Fruit fly (Drosophila melanogaster) whole organism, wandering third instar larva: ENCODE results near the gene Mur29B.
A peak's percentile ranks its signal among the peaks of the same experiment; 100 is the strongest.

Source experiments
- CG32264 ChIP-seq: fragments of 200-800 bp; sonication (Bioruptor generic); optimal IDR thresholded peaks from 2 replicates; lab custom pipeline; 2016; ENCODE audit warnings: missing biosample characterization, missing genetic modification characterization
- CG9705 ChIP-seq: fragments of 200-800 bp; sonication (Bioruptor generic); optimal IDR thresholded peaks from 2 replicates; lab custom pipeline; 2018; ENCODE audit warnings: missing biosample characterization, mild to moderate bottlenecking, missing genetic modification characterization
- CrebA ChIP-seq: fragments of 200-800 bp; sonication (Bioruptor generic); optimal IDR thresholded peaks from 2 replicates; lab custom pipeline; 2016; ENCODE audit warnings: missing biosample characterization, mild to moderate bottlenecking, missing genetic modification characterization, borderline replicate concordance
- Dfd ChIP-seq: fragments of >200 bp; optimal IDR thresholded peaks from 2 replicates; lab custom pipeline; 2017; ENCODE audit warnings: missing biosample characterization, missing genetic modification characterization
- Dif ChIP-seq: fragments of 200-275, 200-300 bp; sonication (Bioruptor generic); optimal IDR thresholded peaks from 2 replicates; lab custom pipeline; 2018; ENCODE audit warnings: missing biosample characterization, missing genetic modification characterization; ENCODE audit not compliant: partially characterized antibody
- GATAd ChIP-seq: sonication (Bioruptor generic); optimal IDR thresholded peaks from 2 replicates; lab custom pipeline; 2016; ENCODE audit warnings: missing biosample characterization, missing genetic modification characterization
- HLH106 ChIP-seq: fragments of 200-800 bp; optimal IDR thresholded peaks from 3 replicates; lab custom pipeline; 2019; ENCODE audit warnings: missing biosample characterization, mild to moderate bottlenecking, missing genetic modification characterization, moderate library complexity
- Hnf4 ChIP-seq: fragments of 200-800 bp; sonication (Bioruptor generic); optimal IDR thresholded peaks from 2 replicates; lab custom pipeline; 2016; ENCODE audit warnings: missing biosample characterization, mild to moderate bottlenecking, missing genetic modification characterization
- Hr78 ChIP-seq: fragments of >200 bp; optimal IDR thresholded peaks from 2 replicates; lab custom pipeline; 2017; ENCODE audit warnings: missing biosample characterization, missing genetic modification characterization
- Hr83 ChIP-seq: fragments of 200-300 bp; sonication (Bioruptor generic); optimal IDR thresholded peaks from 2 replicates; lab custom pipeline; 2016; ENCODE audit warnings: missing biosample characterization, mild to moderate bottlenecking, missing genetic modification characterization, moderate library complexity; ENCODE audit not compliant: poor library complexity, severe bottlenecking
- Jra ChIP-seq: sonication (Bioruptor generic); optimal IDR thresholded peaks from 2 replicates; lab custom pipeline; 2016; ENCODE audit warnings: missing biosample characterization, missing genetic modification characterization
- Mio ChIP-seq: sonication (Bioruptor generic); optimal IDR thresholded peaks from 2 replicates; lab custom pipeline; 2016; ENCODE audit warnings: missing biosample characterization, missing genetic modification characterization
- Myc ChIP-seq: fragments of >200 bp; optimal IDR thresholded peaks from 2 replicates; lab custom pipeline; 2017
- N ChIP-seq: fragments of >200 bp; optimal IDR thresholded peaks from 2 replicates; lab custom pipeline; 2018; ENCODE audit warnings: missing biosample characterization, missing external identifiers, missing genetic modification characterization
- OdsH ChIP-seq: fragments of 200-800 bp; sonication (Bioruptor generic); optimal IDR thresholded peaks from 2 replicates; lab custom pipeline; 2016; ENCODE audit warnings: missing biosample characterization, mild to moderate bottlenecking, missing genetic modification characterization
- Rel ChIP-seq, 2 experiments: fragments of 200-800 bp; sonication (Bioruptor generic) in 1 of 2; optimal IDR thresholded peaks; 2 replicates in 1 of 2; 3 replicates in 1 of 2; lab custom pipeline; 2016 to 2019; ENCODE audit warnings: mild to moderate bottlenecking in 2 of 2, missing biosample characterization in 2 of 2, missing genetic modification characterization in 2 of 2, moderate library complexity in 1 of 2
- Sp1 ChIP-seq: fragments of 200-800 bp; sonication (Bioruptor generic); optimal IDR thresholded peaks from 3 replicates; lab custom pipeline; 2019; ENCODE audit warnings: missing biosample characterization, mild to moderate bottlenecking, missing genetic modification characterization, moderate library complexity
- Vsx2 ChIP-seq: fragments of 200-300, 225-300 bp; sonication (Bioruptor generic); optimal IDR thresholded peaks from 2 replicates; lab custom pipeline; 2018; ENCODE audit warnings: missing biosample characterization, missing genetic modification characterization; ENCODE audit not compliant: partially characterized antibody
- br ChIP-seq: fragments of 200-800 bp; sonication (Bioruptor generic); optimal IDR thresholded peaks from 2 replicates; lab custom pipeline; 2016; ENCODE audit warnings: missing biosample characterization, missing genetic modification characterization
- brk ChIP-seq: fragments of 200-800 bp; sonication (Bioruptor generic); optimal IDR thresholded peaks from 2 replicates; lab custom pipeline; 2016; ENCODE audit warnings: missing biosample characterization, mild to moderate bottlenecking, missing genetic modification characterization
- dl ChIP-seq, 2 experiments: fragments of 175-275, 200-275 bp in 1 of 2; fragments of 200-275 bp in 1 of 2; sonication (Bioruptor generic); optimal IDR thresholded peaks; lab custom pipeline; 2018; ENCODE audit warnings: mild to moderate bottlenecking in 2 of 2, missing biosample characterization in 2 of 2, missing genetic modification characterization in 2 of 2, moderate library complexity in 2 of 2; ENCODE audit not compliant: partially characterized antibody in 2 of 2, insufficient read depth in 1 of 2
- dmrt93B ChIP-seq: fragments of 200-800 bp; sonication (Bioruptor generic); optimal IDR thresholded peaks from 2 replicates; lab custom pipeline; 2018; ENCODE audit warnings: missing biosample characterization, mild to moderate bottlenecking, missing genetic modification characterization
- dsf ChIP-seq: sonication (Bioruptor generic); optimal IDR thresholded peaks from 2 replicates; lab custom pipeline; 2016; ENCODE audit warnings: missing biosample characterization, missing genetic modification characterization, borderline replicate concordance
- ey ChIP-seq: fragments of 200-800 bp; sonication (Bioruptor generic); optimal IDR thresholded peaks from 2 replicates; lab custom pipeline; 2016; ENCODE audit warnings: missing biosample characterization, missing genetic modification characterization
- foxo ChIP-seq, 2 experiments: fragments of 200-800 bp; sonication (Bioruptor generic); optimal IDR thresholded peaks; 2 replicates in 1 of 2; 3 replicates in 1 of 2; lab custom pipeline; 2016 to 2017; ENCODE audit warnings: missing biosample characterization in 2 of 2, missing genetic modification characterization in 2 of 2
- fru ChIP-seq: fragments of 200-800 bp; sonication (Bioruptor generic); optimal IDR thresholded peaks from 3 replicates; lab custom pipeline; 2016; ENCODE audit warnings: missing biosample characterization, mild to moderate bottlenecking, missing genetic modification characterization
- h ChIP-seq: fragments of 200-800 bp; sonication (Bioruptor generic); optimal IDR thresholded peaks from 3 replicates; lab custom pipeline; 2016; ENCODE audit warnings: missing biosample characterization, mild to moderate bottlenecking, missing genetic modification characterization
- jim ChIP-seq: fragments of 175-275, 200-325 bp; sonication (Bioruptor generic); optimal IDR thresholded peaks from 2 replicates; lab custom pipeline; 2016; ENCODE audit warnings: missing biosample characterization, mild to moderate bottlenecking, missing genetic modification characterization
- pan ChIP-seq: fragments of >200 bp; optimal IDR thresholded peaks from 2 replicates; lab custom pipeline; 2017
- psq ChIP-seq: fragments of 200-800 bp; sonication (Bioruptor generic); optimal IDR thresholded peaks from 3 replicates; lab custom pipeline; 2017; ENCODE audit warnings: missing biosample characterization, mild to moderate bottlenecking, missing genetic modification characterization, moderate library complexity
- rgr ChIP-seq: fragments of 200-800 bp; sonication (Bioruptor generic); optimal IDR thresholded peaks from 3 replicates; lab custom pipeline; 2016; ENCODE audit warnings: missing biosample characterization, mild to moderate bottlenecking, missing genetic modification characterization
- sage ChIP-seq: fragments of 200-800 bp; sonication (Bioruptor generic); optimal IDR thresholded peaks from 2 replicates; lab custom pipeline; 2016; ENCODE audit warnings: missing biosample characterization, mild to moderate bottlenecking, missing genetic modification characterization
- sv ChIP-seq: fragments of 200-800 bp; sonication (Bioruptor generic); optimal IDR thresholded peaks from 3 replicates; lab custom pipeline; 2016; ENCODE audit warnings: missing biosample characterization, missing genetic modification characterization
- tai ChIP-seq: sonication (Bioruptor generic); optimal IDR thresholded peaks from 2 replicates; lab custom pipeline; 2016; ENCODE audit warnings: missing biosample characterization, missing genetic modification characterization
- usp ChIP-seq: fragments of >200 bp; optimal IDR thresholded peaks from 2 replicates; lab custom pipeline; 2017; ENCODE audit warnings: missing biosample characterization, missing genetic modification characterization
- woc ChIP-seq: sonication (Bioruptor generic); optimal IDR thresholded peaks from 2 replicates; lab custom pipeline; 2016; ENCODE audit warnings: missing biosample characterization, mild to moderate bottlenecking, missing genetic modification characterization

Gene Mur29B

DNA sequence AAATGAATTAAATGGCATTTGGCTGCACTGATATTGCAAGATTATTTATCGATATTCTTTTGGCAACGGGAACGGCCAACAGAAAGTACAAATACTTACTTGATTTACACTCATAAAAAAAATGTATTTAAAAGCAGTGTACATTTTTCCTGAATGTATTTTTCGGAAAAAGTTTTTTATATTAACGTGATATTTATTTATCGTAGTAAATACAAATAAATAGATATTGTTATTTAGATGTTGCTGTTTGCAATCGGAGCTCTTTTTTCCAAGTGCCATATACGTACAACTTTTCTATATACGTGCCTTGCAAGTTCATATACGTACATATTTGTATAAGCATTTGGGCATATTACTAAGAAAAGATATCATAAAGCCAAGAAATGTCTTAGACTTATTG, 654 bp upstream of the Mur29B start:
- peak in 1 of 2 experiments; percentile 71 for TF ChIP-seq foxo (GFP tag; optimal IDR thresholded peaks at IDR 0.05; lab: Kevin White, UChicago)
- no peak for TF ChIP-seq Vsx2 (GFP tag; lab: Kevin White, UChicago)
- TF ChIP-seq fru (GFP tag; lab: Kevin White, UChicago): peak; percentile 29
- no peak for TF ChIP-seq dsf
- TF ChIP-seq tai (GFP tag; lab: Kevin White, UChicago): no peak
- TF ChIP-seq CG32264 (GFP tag; lab: Kevin White, UChicago): no peak
- TF ChIP-seq CrebA (GFP tag; lab: Kevin White, UChicago): no peak
- no peak for TF ChIP-seq Dfd (GFP tag; lab: Kevin White, UChicago)
- no peak for TF ChIP-seq Hr83 (GFP tag; lab: Kevin White, UChicago)
- no peak for TF ChIP-seq Myc (lab: Kevin White, UChicago)
- TF ChIP-seq HLH106 (tag; lab: Kevin White, UChicago): peak; percentile 60
- TF ChIP-seq psq (GFP tag; lab: Kevin White, UChicago): peak; percentile 36
- no peak for TF ChIP-seq Jra (GFP tag; lab: Kevin White, UChicago)
- TF ChIP-seq pan: no peak
- TF ChIP-seq Dif: no peak
- TF ChIP-seq dmrt93B (GFP tag; lab: Kevin White, UChicago): peak; percentile 5
- TF ChIP-seq jim (GFP tag; lab: Kevin White, UChicago): no peak
- no peak for TF ChIP-seq Hnf4 (GFP tag; lab: Kevin White, UChicago)
- no peak for TF ChIP-seq Sp1 (GFP tag; lab: Kevin White, UChicago)
- peak; percentile 26 for TF ChIP-seq OdsH (GFP tag; lab: Kevin White, UChicago)
- TF ChIP-seq Hr78 (GFP tag; lab: Kevin White, UChicago): no peak
- no peak for TF ChIP-seq sage
- no peak for TF ChIP-seq br (GFP tag; lab: Kevin White, UChicago)
- peak; percentile 44 for TF ChIP-seq rgr (GFP tag; lab: Kevin White, UChicago)
- TF ChIP-seq h: peak; percentile 65
- TF ChIP-seq, all 38 proteins: peak for 8

DNA sequence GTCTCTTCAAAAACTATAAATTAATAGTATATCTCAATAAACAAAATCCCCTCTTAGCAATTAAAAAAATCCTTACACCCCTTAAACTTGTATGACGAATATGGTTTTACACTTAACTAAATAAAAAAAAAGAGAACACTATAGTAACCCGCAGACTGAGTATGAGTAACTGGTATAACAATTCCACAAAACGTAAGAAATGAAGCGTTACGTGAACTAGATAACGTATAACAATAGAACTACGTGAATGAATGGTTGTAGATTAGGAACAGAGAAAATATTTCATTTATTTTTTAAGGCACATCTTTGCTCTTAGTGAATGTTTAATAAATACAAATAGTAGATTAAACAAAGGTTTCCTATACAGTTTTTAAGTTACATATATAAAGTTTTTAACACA, 3.4 kb downstream of the Mur29B start:
- TF ChIP-seq woc (GFP tag; lab: Kevin White, UChicago) (no peak), Mio (GFP tag; lab: Kevin White, UChicago) (no peak), brk (GFP tag; lab: Kevin White, UChicago) (no peak), Hr78 (GFP tag; lab: Kevin White, UChicago) (no peak), Dfd (GFP tag; lab: Kevin White, UChicago) (no peak), dsf (no peak), br (GFP tag; lab: Kevin White, UChicago) (no peak), dmrt93B (GFP tag; lab: Kevin White, UChicago) (no peak), usp (GFP tag; lab: Kevin White, UChicago) (no peak), CG9705 (GFP tag; lab: Kevin White, UChicago) (no peak), ey (GFP tag; lab: Kevin White, UChicago) (no peak), Vsx2 (GFP tag; lab: Kevin White, UChicago) (no peak), jim (GFP tag; lab: Kevin White, UChicago) (no peak)

DNA sequence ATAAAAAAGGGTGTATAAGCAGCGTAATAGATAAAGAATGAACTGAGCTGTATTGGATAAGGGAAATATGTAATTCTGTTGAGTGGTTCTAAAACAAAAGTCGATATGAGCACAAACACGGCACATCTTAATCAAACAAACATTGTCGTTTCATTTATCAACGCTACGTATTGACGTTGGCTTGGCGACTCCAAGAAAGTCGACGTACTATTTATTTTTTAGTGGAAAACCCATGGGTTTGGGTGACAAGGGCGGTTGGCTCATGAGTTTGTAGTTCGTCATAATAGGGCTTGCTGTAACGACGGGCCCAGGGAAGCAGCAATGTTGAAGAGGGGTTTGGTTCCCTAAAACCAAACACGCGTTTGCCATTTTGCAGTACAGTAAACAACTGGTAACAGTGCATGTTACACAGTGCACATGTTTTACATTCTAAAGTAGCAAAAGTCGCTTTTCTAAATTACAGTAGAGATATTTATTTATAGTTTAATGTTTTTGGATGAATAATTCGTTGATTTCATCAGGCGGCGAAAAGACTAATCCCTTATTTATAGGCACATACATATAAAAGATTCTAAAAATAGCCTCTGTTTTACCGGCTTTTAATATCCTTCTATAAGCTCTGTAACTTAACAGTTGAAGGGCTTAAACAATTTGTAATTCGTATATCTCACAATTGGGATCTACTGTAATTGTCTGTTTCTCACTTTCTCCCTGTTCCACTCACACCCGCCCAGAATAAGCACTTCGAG, 9.4 kb downstream of the Mur29B start:
- TF ChIP-seq HLH106 (tag; lab: Kevin White, UChicago): peak; percentile 59
- no peak for TF ChIP-seq jim (GFP tag; lab: Kevin White, UChicago)
- TF ChIP-seq foxo (GFP tag; optimal IDR thresholded peaks at IDR 0.05; lab: Kevin White, UChicago): peak in 1 of 2 experiments; percentile 49
- no peak for TF ChIP-seq N (GFP tag; lab: Kevin White, UChicago)
- no peak for TF ChIP-seq brk (GFP tag; lab: Kevin White, UChicago)
- TF ChIP-seq Vsx2 (GFP tag; lab: Kevin White, UChicago): no peak
- TF ChIP-seq Sp1 (GFP tag; lab: Kevin White, UChicago): peak; percentile 33
- TF ChIP-seq woc (GFP tag; lab: Kevin White, UChicago): peak; percentile 35
- peak; percentile 7 for TF ChIP-seq CG9705 (GFP tag; lab: Kevin White, UChicago)
- peak; percentile 46 for TF ChIP-seq br (GFP tag; lab: Kevin White, UChicago)
- peak; percentile 75 for TF ChIP-seq fru (GFP tag; lab: Kevin White, UChicago)
- TF ChIP-seq psq (GFP tag; lab: Kevin White, UChicago): peak; percentile 59
- TF ChIP-seq OdsH (GFP tag; lab: Kevin White, UChicago): peak; percentile 36
- TF ChIP-seq rgr (GFP tag; lab: Kevin White, UChicago): peak; percentile 17
- TF ChIP-seq h: peak; percentile 70
- no peak for TF ChIP-seq dl (GFP tag; optimal IDR thresholded peaks at IDR 0.05; lab: Kevin White, UChicago; ENCODE audit: insufficient read depth in 1 of 2, partially characterized antibody in 2 of 2)
- peak; percentile 28 for TF ChIP-seq dmrt93B (GFP tag; lab: Kevin White, UChicago)
- no peak for TF ChIP-seq GATAd
- no peak for TF ChIP-seq Dfd (GFP tag; lab: Kevin White, UChicago)
- peak; percentile 1 for TF ChIP-seq Hnf4 (GFP tag; lab: Kevin White, UChicago)
- TF ChIP-seq ey (GFP tag; lab: Kevin White, UChicago): peak; percentile 64
- TF ChIP-seq Rel (GFP tag; optimal IDR thresholded peaks at IDR 0.05; lab: Kevin White, UChicago): no peak
- no peak for TF ChIP-seq Rel (tag; optimal IDR thresholded peaks at IDR 0.05; lab: Kevin White, UChicago)
- no peak for TF ChIP-seq sv (GFP tag; lab: Kevin White, UChicago)
- no peak for TF ChIP-seq Hr83 (GFP tag; lab: Kevin White, UChicago)
- no peak for TF ChIP-seq dsf
- no peak for TF ChIP-seq CrebA (GFP tag; lab: Kevin White, UChicago)
